Worm (Caenorhabditis elegans): Measurements from ENCODE around the gene ZK154.5.

ZK154.5 gene

DNA sequence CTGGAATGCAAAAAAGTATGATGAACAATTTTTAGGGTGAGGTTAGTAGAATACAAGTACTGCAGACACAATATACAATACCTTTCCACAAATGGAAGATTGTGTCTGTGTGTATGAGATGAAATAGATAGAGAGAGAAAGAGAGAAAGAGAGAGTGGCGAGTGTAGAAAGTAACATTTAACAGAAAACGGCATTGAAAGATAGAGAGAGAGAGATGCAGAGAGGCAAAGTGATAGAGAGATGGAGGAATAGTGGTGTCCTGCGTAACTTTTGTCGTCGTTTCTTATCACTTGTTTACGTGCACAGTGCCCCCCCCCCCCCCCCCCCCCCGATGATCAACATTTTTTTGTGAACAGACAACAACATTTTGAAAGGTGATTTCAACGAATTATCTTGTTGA is 27.0 kb upstream of the ZK154.5 start:
- TF ChIP-seq Y95B8A.8 (GFP tag; IDR thresholded peaks at IDR 0.05) (no peak), dox-1 (GFP tag; IDR thresholded peaks at IDR 0.05) (peak; percentile 55), madf-3 (GFP tag; IDR thresholded peaks at IDR 0.05) (no peak), hlh-12 (tag; optimal IDR thresholded peaks at IDR 0.05) (no peak), hmg-1.2 (GFP tag; IDR thresholded peaks at IDR 0.05) (peak; percentile 57; the same call in 1 of the 2 replicates), dpl-1 (GFP tag; optimal IDR thresholded peaks at IDR 0.05) (no peak), somi-1 (GFP tag; optimal IDR thresholded peaks at IDR 0.05) (peak; percentile 19), let-526 (GFP tag; IDR thresholded peaks at IDR 0.05) (0 out of 2 replicates have a peak, but pooled peaks have one; percentile 38), egrh-3 (GFP tag; IDR thresholded peaks at IDR 0.05) (peak; percentile 74), nhr-80 (tag; optimal IDR thresholded peaks at IDR 0.05) (peak; percentile 16), zfh-2 (GFP tag; conservative IDR thresholded peaks at IDR 0.05) (peak; percentile 56)

DNA sequence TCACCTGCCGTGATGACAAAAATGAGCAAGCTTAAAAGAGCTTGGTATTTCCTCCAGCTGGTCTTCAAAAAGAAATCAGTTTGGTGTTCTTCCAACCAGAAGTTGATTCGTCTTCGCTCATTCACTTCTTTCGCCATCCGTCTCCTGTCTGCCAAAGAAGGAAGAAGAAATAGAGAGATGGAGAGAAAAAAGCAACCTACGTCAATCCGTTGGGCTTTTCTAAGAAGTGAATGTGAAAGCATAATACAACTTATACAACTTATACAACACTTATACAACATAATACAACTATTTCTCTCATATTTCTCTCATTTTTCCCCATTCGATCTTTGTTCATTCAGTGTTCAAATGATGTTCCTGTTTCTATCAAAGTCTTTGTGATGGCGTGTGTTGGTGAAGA is 23.3 kb upstream of the ZK154.5 start:
- no peak for TF ChIP-seq T07F8.4 (tag; optimal IDR thresholded peaks at IDR 0.05)
- no peak for TF ChIP-seq dpff-1 (tag; optimal IDR thresholded peaks at IDR 0.05)
- TF ChIP-seq atf-7 (tag; optimal IDR thresholded peaks at IDR 0.05): no peak
- TF ChIP-seq attf-5 (GFP tag; optimal IDR thresholded peaks at IDR 0.05): no peak
- no peak for TF ChIP-seq Y67H2A.10 (GFP tag; conservative IDR thresholded peaks at IDR 0.05)
- no peak for TF ChIP-seq aptf-2 (GFP tag; conservative IDR thresholded peaks at IDR 0.05)
- no peak for TF ChIP-seq madf-10 (tag; optimal IDR thresholded peaks at IDR 0.05)
- no peak for TF ChIP-seq rec-8 (tag; optimal IDR thresholded peaks at IDR 0.05)
- no peak for TF ChIP-seq hrde-1 (tag; optimal IDR thresholded peaks at IDR 0.05; ENCODE audit: borderline replicate concordance)
- no peak for TF ChIP-seq nhr-27 (tag; optimal IDR thresholded peaks at IDR 0.05)
- no peak for TF ChIP-seq Y53F4B.3 (GFP tag; IDR thresholded peaks at IDR 0.05)
- TF ChIP-seq K11D2.4 (GFP tag; IDR thresholded peaks at IDR 0.05): no peak
- TF ChIP-seq B0336.3 (GFP tag; IDR thresholded peaks at IDR 0.05): no peak
- no peak for TF ChIP-seq hmg-1.2 (GFP tag; IDR thresholded peaks at IDR 0.05)
- TF ChIP-seq F52B5.7 (tag; optimal IDR thresholded peaks at IDR 0.05): no peak
- TF ChIP-seq tbx-9 (tag; optimal IDR thresholded peaks at IDR 0.05; ENCODE audit: borderline replicate concordance): no peak
- TF ChIP-seq rcor-1 (GFP tag; IDR thresholded peaks at IDR 0.05): no peak

DNA sequence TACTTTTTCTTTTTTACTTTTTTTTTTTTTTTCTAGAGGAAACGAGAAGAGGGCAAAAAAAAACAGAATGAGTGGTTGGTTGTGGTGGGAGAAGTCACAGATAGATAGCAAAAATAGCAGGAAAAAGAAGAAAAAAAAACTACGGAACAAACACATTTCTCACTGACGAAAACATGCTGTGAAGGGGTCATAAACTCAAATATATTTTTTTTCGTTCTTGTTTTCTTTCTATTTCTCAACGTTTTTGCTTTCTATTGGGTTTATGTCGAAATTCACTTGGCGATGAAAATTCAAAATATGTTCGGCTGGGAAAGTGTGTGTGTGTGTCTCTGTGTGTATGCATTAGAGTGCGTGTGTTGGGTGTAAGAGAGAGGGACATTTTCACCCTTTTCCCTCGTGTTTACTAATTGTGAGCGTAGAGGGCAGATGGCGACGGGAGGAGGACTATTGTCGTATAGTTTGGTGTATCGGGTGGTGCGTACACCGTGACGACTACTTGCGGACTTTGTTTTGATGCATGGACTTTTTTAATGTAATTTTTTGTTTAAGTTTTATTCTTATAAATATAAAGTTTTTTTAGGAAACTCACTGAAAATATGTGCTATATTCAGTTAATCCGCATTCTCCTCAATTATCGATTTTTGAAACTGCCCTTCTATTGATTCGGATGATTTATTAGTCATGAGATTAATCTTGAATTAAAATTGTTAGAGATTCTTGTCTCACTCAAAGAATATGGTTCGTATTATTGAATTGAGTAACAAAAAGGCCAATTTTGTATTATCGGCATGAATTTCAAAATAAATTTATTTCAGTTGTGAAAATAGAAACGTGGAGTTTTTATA is 21.8 kb upstream of the ZK154.5 start:
- no peak for TF ChIP-seq T26A5.8 (tag; optimal IDR thresholded peaks at IDR 0.05)
- TF ChIP-seq let-526 (GFP tag; IDR thresholded peaks at IDR 0.05): 0 out of 2 replicates have a peak, but pooled peaks have one; percentile 32
- no peak; the same call in 1 of the 2 replicates for TF ChIP-seq cebp-1 (GFP tag; IDR thresholded peaks at IDR 0.05)
- peak; percentile 87 for TF ChIP-seq cebp-1 (tag; optimal IDR thresholded peaks at IDR 0.05)
- TF ChIP-seq attf-5 (GFP tag; optimal IDR thresholded peaks at IDR 0.05): peak; percentile 48
- peak; percentile 8 for TF ChIP-seq lin-40 (tag; optimal IDR thresholded peaks at IDR 0.05)
- TF ChIP-seq K12H6.12 (tag; optimal IDR thresholded peaks at IDR 0.05): peak; percentile 10
- no peak for TF ChIP-seq zfh-2 (GFP tag; conservative IDR thresholded peaks at IDR 0.05)
- TF ChIP-seq nhr-27 (tag; optimal IDR thresholded peaks at IDR 0.05): no peak
- TF ChIP-seq somi-1 (GFP tag; optimal IDR thresholded peaks at IDR 0.05): peak; percentile 4
- peak; percentile 15; the same call in 1 of the 2 replicates for TF ChIP-seq hmg-1.2 (GFP tag; IDR thresholded peaks at IDR 0.05)
- peak; percentile 33 for TF ChIP-seq nhr-80 (tag; optimal IDR thresholded peaks at IDR 0.05)
- no peak for TF ChIP-seq let-607 (tag; optimal IDR thresholded peaks at IDR 0.05)
- no peak for TF ChIP-seq egrh-3 (GFP tag; IDR thresholded peaks at IDR 0.05)
- TF ChIP-seq F33H1.4 (GFP tag; IDR thresholded peaks at IDR 0.05): no peak
- TF ChIP-seq ztf-26 (tag; optimal IDR thresholded peaks at IDR 0.05): peak; percentile 3
- no peak for TF ChIP-seq F49E8.2 (tag; optimal IDR thresholded peaks at IDR 0.05; ENCODE audit: insufficient read depth)
- TF ChIP-seq F57A8.1 (GFP tag; optimal IDR thresholded peaks at IDR 0.05): no peak

Data from whole organism, young adult.